Fruit fly (Drosophila melanogaster) whole organism, embryonic: ENCODE measurements around the gene CG12723.

Experiments
- Atf3 ChIP-seq: fragments of 200-800 bp; sonication (Bioruptor generic); optimal IDR thresholded peaks from 3 replicates; lab custom pipeline; 2016; ENCODE audit warnings: missing biosample characterization, missing genetic modification characterization
- Bdp1 ChIP-seq: fragments of 200-800 bp; sonication (Bioruptor generic); optimal IDR thresholded peaks from 3 replicates; lab custom pipeline; 2016; ENCODE audit warnings: missing biosample characterization, missing genetic modification characterization
- CG1024 ChIP-seq: fragments of 200-800 bp; sonication (Bioruptor generic); IDR thresholded peaks from 2 replicates; pipeline ENCODE4 v1.3.6; 2022; ENCODE audit warnings: missing biosample characterization, missing genetic modification characterization
- CG11695 ChIP-seq: fragments of 200-800 bp; sonication (Bioruptor generic); IDR thresholded peaks from 3 replicates; pipeline ENCODE4 v1.3.6; 2022; ENCODE audit warnings: missing biosample characterization, missing genetic modification characterization
- CG12219 ChIP-seq: fragments of 200-800 bp; sonication (Bioruptor generic); optimal IDR thresholded peaks from 3 replicates; lab custom pipeline; 2018; ENCODE audit warnings: missing biosample characterization, mild to moderate bottlenecking, missing genetic modification characterization
- CG12942 ChIP-seq: fragments of 200-800 bp; sonication (Bioruptor generic); optimal IDR thresholded peaks from 3 replicates; lab custom pipeline; 2016; ENCODE audit warnings: missing biosample characterization, missing genetic modification characterization
- CG15601 ChIP-seq: fragments of 200-800 bp; sonication (Bioruptor generic); optimal IDR thresholded peaks from 3 replicates; lab custom pipeline; 2019; ENCODE audit warnings: missing biosample characterization, mild to moderate bottlenecking, missing genetic modification characterization, moderate library complexity
- CG1602 ChIP-seq: fragments of 200-800 bp; sonication (Bioruptor generic); optimal IDR thresholded peaks from 3 replicates; lab custom pipeline; 2016; ENCODE audit warnings: missing biosample characterization, missing genetic modification characterization
- CG16815 ChIP-seq: fragments of 200-800 bp; sonication (Bioruptor generic); optimal IDR thresholded peaks from 3 replicates; lab custom pipeline; 2017; ENCODE audit warnings: missing biosample characterization, mild to moderate bottlenecking, missing genetic modification characterization
- CG2116 ChIP-seq: fragments of 200-800 bp; sonication (Bioruptor generic); optimal IDR thresholded peaks from 3 replicates; lab custom pipeline; 2018; ENCODE audit warnings: missing biosample characterization, mild to moderate bottlenecking, missing genetic modification characterization
- CG3281 ChIP-seq: fragments of 200-800 bp; sonication (Bioruptor generic); optimal IDR thresholded peaks from 3 replicates; lab custom pipeline; 2017; ENCODE audit warnings: missing biosample characterization, mild to moderate bottlenecking, missing genetic modification characterization
- CG4707 ChIP-seq: fragments of 200-800 bp; sonication (Bioruptor generic); optimal IDR thresholded peaks from 2 replicates; lab custom pipeline; 2018; ENCODE audit warnings: missing biosample characterization, mild to moderate bottlenecking, missing genetic modification characterization, moderate library complexity
- CG5180 ChIP-seq: fragments of 200-800 bp; sonication (Bioruptor generic); optimal IDR thresholded peaks from 3 replicates; lab custom pipeline; 2017; ENCODE audit warnings: missing biosample characterization, missing genetic modification characterization, mild to moderate bottlenecking, moderate library complexity, missing genetic modification reagents
- CG5245 ChIP-seq: fragments of 200-800 bp; sonication (Bioruptor generic); optimal IDR thresholded peaks from 3 replicates; lab custom pipeline; 2016; ENCODE audit warnings: missing biosample characterization, missing genetic modification characterization
- CG6683 ChIP-seq: fragments of 200-800 bp; sonication (Bioruptor generic); optimal IDR thresholded peaks from 2 replicates; lab custom pipeline; 2017; ENCODE audit warnings: missing biosample characterization, mild to moderate bottlenecking, missing genetic modification characterization, missing genetic modification reagents
- CG9876 ChIP-seq: fragments of 200-800 bp; sonication (Bioruptor generic); optimal IDR thresholded peaks from 2 replicates; lab custom pipeline; 2016; ENCODE audit warnings: missing biosample characterization, missing genetic modification characterization
- CTCF ChIP-seq: fragments of 200-800 bp; sonication (Bioruptor generic); optimal IDR thresholded peaks from 2 replicates; lab custom pipeline; 2017; ENCODE audit warnings: missing biosample characterization, mild to moderate bottlenecking, missing genetic modification characterization, moderate library complexity
- E2f1 ChIP-seq: fragments of 200-800 bp; sonication (Bioruptor generic); IDR thresholded peaks from 2 replicates; pipeline ENCODE4 v1.3.6; 2022; ENCODE audit warnings: missing biosample characterization, missing genetic modification characterization
- ERR ChIP-seq: fragments of 200-800 bp; sonication (Bioruptor generic); optimal IDR thresholded peaks from 2 replicates; lab custom pipeline; 2016; ENCODE audit warnings: missing biosample characterization, missing genetic modification characterization
- Fer3 ChIP-seq: fragments of 200-800 bp; sonication (Bioruptor generic); optimal IDR thresholded peaks from 2 replicates; lab custom pipeline; 2018; ENCODE audit warnings: missing biosample characterization, mild to moderate bottlenecking, missing genetic modification characterization, moderate library complexity
- HLHmδ ChIP-seq: fragments of 200-800 bp; sonication (Bioruptor generic); optimal IDR thresholded peaks from 2 replicates; lab custom pipeline; 2018; ENCODE audit warnings: missing biosample characterization, mild to moderate bottlenecking, missing genetic modification characterization, moderate library complexity
- Mad ChIP-seq: fragments of 200-800 bp; sonication (Bioruptor generic); optimal IDR thresholded peaks from 2 replicates; lab custom pipeline; 2016; ENCODE audit warnings: missing biosample characterization, missing genetic modification characterization
- Oaz ChIP-seq: fragments of 200-800 bp; sonication (Bioruptor generic); IDR thresholded peaks from 2 replicates; pipeline ENCODE4 v1.3.6; 2022; ENCODE audit warnings: missing biosample characterization, missing genetic modification characterization
- Sox100B ChIP-seq: fragments of 200-800 bp; sonication (Bioruptor generic); optimal IDR thresholded peaks from 3 replicates; lab custom pipeline; 2018; ENCODE audit warnings: missing biosample characterization, mild to moderate bottlenecking, missing genetic modification characterization
- corto ChIP-seq: fragments of 200-800 bp; sonication (Bioruptor generic); optimal IDR thresholded peaks from 2 replicates; lab custom pipeline; 2016; ENCODE audit warnings: missing biosample characterization, mild to moderate bottlenecking, missing genetic modification characterization, moderate library complexity
- fd102C ChIP-seq: fragments of 200-800 bp; sonication (Bioruptor generic); optimal IDR thresholded peaks from 2 replicates; lab custom pipeline; 2018; ENCODE audit warnings: missing biosample characterization, mild to moderate bottlenecking, missing genetic modification characterization, moderate library complexity
- gcm2 ChIP-seq: fragments of 200-800 bp; sonication (Bioruptor generic); optimal IDR thresholded peaks from 2 replicates; lab custom pipeline; 2016; ENCODE audit warnings: missing biosample characterization, missing genetic modification characterization
- gsb ChIP-seq: fragments of 200-800 bp; sonication (Bioruptor generic); IDR thresholded peaks from 2 replicates; pipeline ENCODE4 v1.3.6; 2022; ENCODE audit warnings: missing biosample characterization, missing genetic modification characterization
- jumu ChIP-seq: fragments of 200-800 bp; sonication (Bioruptor generic); optimal IDR thresholded peaks from 3 replicates; lab custom pipeline; 2016; ENCODE audit warnings: missing biosample characterization, missing genetic modification characterization
- pan ChIP-seq, 4 experiments: fragments of >200 bp in 3 of 4; fragments of 200-800 bp in 1 of 4; sonication (Bioruptor generic) in 1 of 4; optimal IDR thresholded peaks in 3 of 4; IDR thresholded peaks in 1 of 4; 2 replicates each; pipeline versions ENCODE4 v1.3.6 to Lab custom; 2017 to 2022; ENCODE audit warnings: missing biosample characterization in 2 of 4, missing genetic modification characterization in 2 of 4, mixed read lengths in 1 of 4
- slbo ChIP-seq: fragments of 200-800 bp; sonication (Bioruptor generic); IDR thresholded peaks from 2 replicates; pipeline ENCODE4 v1.3.6; 2022; ENCODE audit warnings: missing biosample characterization, missing genetic modification characterization
- sob ChIP-seq: fragments of 200-800 bp; sonication (Bioruptor generic); IDR thresholded peaks from 2 replicates; pipeline ENCODE4 v1.3.6; 2022; ENCODE audit warnings: missing biosample characterization, missing genetic modification characterization
- tgo ChIP-seq: fragments of 200-800 bp; sonication (Bioruptor generic); IDR thresholded peaks from 3 replicates; pipeline ENCODE4 v1.3.6; 2022; ENCODE audit warnings: missing biosample characterization, missing genetic modification characterization
- tin ChIP-seq: fragments of 200-800 bp; sonication (Bioruptor generic); optimal IDR thresholded peaks from 3 replicates; lab custom pipeline; 2016; ENCODE audit warnings: missing biosample characterization, missing genetic modification characterization
- tx ChIP-seq: fragments of 200-800 bp; sonication (Bioruptor generic); optimal IDR thresholded peaks from 2 replicates; lab custom pipeline; 2016; ENCODE audit warnings: missing biosample characterization, missing genetic modification characterization
- usp ChIP-seq: fragments of >200 bp; optimal IDR thresholded peaks from 2 replicates; lab custom pipeline; 2017; ENCODE audit warnings: missing biosample characterization, missing genetic modification characterization
- zen ChIP-seq: fragments of 200-800 bp; sonication (Bioruptor generic); optimal IDR thresholded peaks from 3 replicates; lab custom pipeline; 2018; ENCODE audit warnings: missing biosample characterization, mild to moderate bottlenecking, missing genetic modification characterization, moderate library complexity
- zfh1 ChIP-seq: fragments of 200-800 bp; sonication (Bioruptor generic); IDR thresholded peaks from 3 replicates; pipeline ENCODE4 v1.3.6; 2022; ENCODE audit warnings: missing biosample characterization, missing genetic modification characterization

CG12723 gene

dm6 chrX:13143100-13143499 lies 48.6 kb downstream of the CG12723 start (continued):
- TF ChIP-seq tin (GFP tag; lab: Kevin White, UChicago), result no peak
- TF ChIP-seq usp, result no peak
- TF ChIP-seq CG12219 (GFP tag; lab: Kevin White, UChicago), result peak; percentile 29
- TF ChIP-seq Fer3 (tag; lab: Kevin White, UChicago), result peak; percentile 25
- no peak for TF ChIP-seq CG6683 (GFP tag; lab: Kevin White, UChicago)
- TF ChIP-seq CG12942, result no peak
- TF ChIP-seq CG5180 (GFP tag; lab: Kevin White, UChicago), result peak; percentile 10
- TF ChIP-seq sob (GFP tag; lab: Robert Waterston, UW), result peak; percentile 42; the same call in 1 of the 2 replicates
- TF ChIP-seq CG4707 (GFP tag; lab: Kevin White, UChicago), result no peak
- no peak for TF ChIP-seq ERR
- no peak for TF ChIP-seq tx
- TF ChIP-seq CG9876 (GFP tag; lab: Kevin White, UChicago), result no peak
- no peak for TF ChIP-seq CG3281 (GFP tag; lab: Kevin White, UChicago)
- no peak for TF ChIP-seq CG1602 (GFP tag; lab: Kevin White, UChicago)
- no peak for TF ChIP-seq Bdp1 (GFP tag; lab: Kevin White, UChicago)
- peak; percentile 10 for TF ChIP-seq fd102C (GFP tag; lab: Kevin White, UChicago)
- peak; percentile 45 for TF ChIP-seq Sox100B
- no peak for TF ChIP-seq gsb
- TF ChIP-seq gcm2 (GFP tag; lab: Kevin White, UChicago), result no peak
- TF ChIP-seq zfh1 (GFP tag; lab: Robert Waterston, UW), result 0 out of 3 replicates have a peak, but pooled peaks have one; percentile 17
- TF ChIP-seq CTCF (GFP tag; lab: Kevin White, UChicago), result no peak
- TF ChIP-seq tgo (GFP tag; lab: Robert Waterston, UW), result peak; percentile 46; the same call in 2 of the 3 replicates
- no peak for TF ChIP-seq HLHmδ (GFP tag; lab: Kevin White, UChicago)
- no peak for TF ChIP-seq jumu (GFP tag; lab: Kevin White, UChicago)
- no peak for TF ChIP-seq corto (GFP tag; lab: Kevin White, UChicago)
- peak; percentile 81 for TF ChIP-seq zen
- TF ChIP-seq Atf3, result no peak
- TF ChIP-seq pan (optimal IDR thresholded peaks at IDR 0.05; lab: Kevin White, UChicago), result no peak
- TF ChIP-seq pan (GFP tag; optimal IDR thresholded peaks at IDR 0.05 in 1 of 2, IDR thresholded peaks at IDR 0.05 in 1 of 2), result peak in 1 of 2 experiments; percentile 33
- TF ChIP-seq E2f1 (GFP tag; lab: Robert Waterston, UW), result peak; percentile 31; the same call in 1 of the 2 replicates
- TF ChIP-seq CG11695 (GFP tag; lab: Robert Waterston, UW), result peak; percentile 52; the same call in 1 of the 3 replicates
- TF ChIP-seq CG2116 (GFP tag; lab: Kevin White, UChicago), result no peak
- no peak for TF ChIP-seq CG1024 (GFP tag; lab: Robert Waterston, UW)
- no peak for TF ChIP-seq CG15601 (tag; lab: Kevin White, UChicago)
- TF ChIP-seq slbo (GFP tag; lab: Robert Waterston, UW), result peak; percentile 37
- no peak for TF ChIP-seq Mad (GFP tag; lab: Kevin White, UChicago)
- TF ChIP-seq CG16815, result no peak
- no peak for TF ChIP-seq CG5245
- TF ChIP-seq Oaz, result no peak
- TF ChIP-seq, all 482 proteins: peak for 123
